Fruit fly (Drosophila melanogaster): Measurements from ENCODE around the gene CG44085.

Gene CG44085

DNA sequence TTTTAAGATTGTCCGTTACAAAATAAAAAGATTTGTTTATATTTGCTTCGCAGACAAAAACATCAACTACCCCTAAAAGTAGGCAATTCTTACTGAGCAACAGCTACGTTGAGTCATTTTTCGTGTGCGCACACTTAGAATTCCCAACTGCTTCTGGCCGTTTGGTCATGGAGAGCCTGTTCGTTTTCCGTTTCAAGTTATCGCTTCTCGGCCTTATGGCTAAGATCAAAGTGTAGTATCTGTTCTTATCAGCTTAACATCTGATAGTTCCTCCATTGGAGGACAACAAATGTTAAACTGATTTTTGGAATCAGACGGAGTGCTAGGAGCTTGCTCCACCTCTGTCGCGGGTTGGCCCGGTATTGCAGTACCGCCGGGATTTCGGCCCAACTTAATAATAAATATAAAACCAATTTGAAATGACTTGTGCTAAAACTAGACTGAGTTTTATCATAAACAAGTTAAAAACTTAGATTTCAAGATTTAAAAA lies 45.1 kb upstream of the CG44085 start (continued):
- peak; percentile 5 for TF ChIP-seq stwl (tag; optimal IDR thresholded peaks at IDR 0.05)
- TF ChIP-seq CG1792 (GFP tag; optimal IDR thresholded peaks at IDR 0.05), result peak; percentile 58
- TF ChIP-seq Atf3 (GFP tag; optimal IDR thresholded peaks at IDR 0.05), result peak; percentile 21
- TF ChIP-seq CG6689 (GFP tag; IDR thresholded peaks at IDR 0.05), result peak; percentile 26; the same call in 1 of the 2 replicates
- peak; percentile 10 for TF ChIP-seq Fer1 (GFP tag; optimal IDR thresholded peaks at IDR 0.05)
- peak; percentile 62; the same call in 1 of the 2 replicates for TF ChIP-seq Awh (GFP tag; IDR thresholded peaks at IDR 0.05)
- TF ChIP-seq shn (GFP tag; optimal IDR thresholded peaks at IDR 0.05), result peak; percentile 44
- TF ChIP-seq bcd (GFP tag; optimal IDR thresholded peaks at IDR 0.05), result peak; percentile 54
- peak; percentile 86 for TF ChIP-seq Dbx (GFP tag; IDR thresholded peaks at IDR 0.05)
- peak; percentile 8 for TF ChIP-seq CG8089 (GFP tag; optimal IDR thresholded peaks at IDR 0.05)
- peak; percentile 88 for TF ChIP-seq kay (GFP tag; optimal IDR thresholded peaks at IDR 0.05)
- peak; percentile 28 for TF ChIP-seq CG15514 (GFP tag; optimal IDR thresholded peaks at IDR 0.05)
- TF ChIP-seq Xrp1 (GFP tag; IDR thresholded peaks at IDR 0.05), result peak; percentile 72
- TF ChIP-seq CG11247 (GFP tag; IDR thresholded peaks at IDR 0.05), result peak; percentile 70
- TF ChIP-seq Asciz (GFP tag; optimal IDR thresholded peaks at IDR 0.05), result peak; percentile 39
- peak; percentile 1 for TF ChIP-seq Side (GFP tag; optimal IDR thresholded peaks at IDR 0.05)
- TF ChIP-seq CG6272 (GFP tag; IDR thresholded peaks at IDR 0.05), result peak; percentile 28; the same call in 1 of the 2 replicates
- TF ChIP-seq Drgx (GFP tag; IDR thresholded peaks at IDR 0.05), result peak; percentile 61
- TF ChIP-seq CG17612 (GFP tag; IDR thresholded peaks at IDR 0.05), result peak; percentile 47; the same call in 1 of the 2 replicates
- 0 out of 2 replicates have a peak, but pooled peaks have one; percentile 20 for TF ChIP-seq lmd (GFP tag; IDR thresholded peaks at IDR 0.05)
- TF ChIP-seq CG11456 (GFP tag; IDR thresholded peaks at IDR 0.05), result peak; percentile 69; the same call in 1 of the 3 replicates
- peak; percentile 26; the same call in 1 of the 2 replicates for TF ChIP-seq Adf1 (GFP tag; IDR thresholded peaks at IDR 0.05)
- TF ChIP-seq sob (GFP tag; IDR thresholded peaks at IDR 0.05), result peak; percentile 81
- TF ChIP-seq CHES-1-like (GFP tag; optimal IDR thresholded peaks at IDR 0.05), result peak; percentile 24
- TF ChIP-seq CG3847 (GFP tag; IDR thresholded peaks at IDR 0.05), result 0 out of 2 replicates have a peak, but pooled peaks have one; percentile 13
- TF ChIP-seq rib (GFP tag; IDR thresholded peaks at IDR 0.05), result peak; percentile 67
- TF ChIP-seq CG15696 (tag; optimal IDR thresholded peaks at IDR 0.05), result peak; percentile 73
- peak; percentile 73 for TF ChIP-seq repo (GFP tag; optimal IDR thresholded peaks at IDR 0.05)
- TF ChIP-seq mld (GFP tag; IDR thresholded peaks at IDR 0.05; ENCODE audit: partially characterized antibody), result peak; percentile 69; the same call in 2 of the 3 replicates
- peak; percentile 56 for TF ChIP-seq pho (GFP tag; optimal IDR thresholded peaks at IDR 0.05)
- peak; percentile 74 for TF ChIP-seq CG1647 (GFP tag; optimal IDR thresholded peaks at IDR 0.05)
- peak; percentile 62 for TF ChIP-seq ems (GFP tag; optimal IDR thresholded peaks at IDR 0.05)
- TF ChIP-seq CG2120 (GFP tag; optimal IDR thresholded peaks at IDR 0.05), result peak; percentile 64
- peak; percentile 62; the same call in 1 of the 3 replicates for TF ChIP-seq so (GFP tag; IDR thresholded peaks at IDR 0.05)
- TF ChIP-seq nmo (GFP tag; optimal IDR thresholded peaks at IDR 0.05), result peak; percentile 45
- peak; percentile 74 for TF ChIP-seq ci (GFP tag; IDR thresholded peaks at IDR 0.05)
- TF ChIP-seq gro (GFP tag; optimal IDR thresholded peaks at IDR 0.05), result peak; percentile 84
- TF ChIP-seq wdn (GFP tag; IDR thresholded peaks at IDR 0.05), result 0 out of 2 replicates have a peak, but pooled peaks have one; percentile 29
- TF ChIP-seq amos (GFP tag; IDR thresholded peaks at IDR 0.05; ENCODE audit: partially characterized antibody), result peak; percentile 51; the same call in 1 of the 2 replicates
- TF ChIP-seq CG13296 (GFP tag; optimal IDR thresholded peaks at IDR 0.05), result peak; percentile 25
- peak; percentile 1 for TF ChIP-seq CG13424 (tag; optimal IDR thresholded peaks at IDR 0.05)
- TF ChIP-seq ERR (GFP tag; optimal IDR thresholded peaks at IDR 0.05), result peak; percentile 76
- TF ChIP-seq sug (tag; optimal IDR thresholded peaks at IDR 0.05), result peak; percentile 33
- TF ChIP-seq chinmo (GFP tag; IDR thresholded peaks at IDR 0.05; ENCODE audit: partially characterized antibody), result 0 out of 4 replicates have a peak, but pooled peaks have one; percentile 51
- TF ChIP-seq Max (GFP tag; optimal IDR thresholded peaks at IDR 0.05), result peak; percentile 56
- TF ChIP-seq Bgb (GFP tag; IDR thresholded peaks at IDR 0.05; ENCODE audit: partially characterized antibody), result peak; percentile 73
- TF ChIP-seq Dad (GFP tag; optimal IDR thresholded peaks at IDR 0.05), result peak; percentile 68
- peak; percentile 53; the same call in 1 of the 2 replicates for TF ChIP-seq CG31441 (GFP tag; IDR thresholded peaks at IDR 0.05)
- peak; percentile 97 for TF ChIP-seq Med (GFP tag)
- peak; percentile 61 for TF ChIP-seq CG4854 (GFP tag; optimal IDR thresholded peaks at IDR 0.05)

Data from whole organism, embryonic.